Worm (Caenorhabditis elegans) whole organism, young adult: Measurements from ENCODE around the gene F19B6.1.

Experiments
- B0261.1 ChIP-seq: sonication (generic microtip); optimal IDR thresholded peaks from 2 replicates; lab custom pipeline; 2016; ENCODE audit warnings: mild to moderate bottlenecking, missing genetic modification characterization, moderate library complexity, missing compliant biosample characterization
- C06A6.2 ChIP-seq: fragments of 200-800 bp; sonication (Bioruptor generic); conservative IDR thresholded peaks from 2 replicates; pipeline ENCODE4 v1.3.6; 2022; ENCODE audit warnings: missing genetic modification characterization, missing compliant biosample characterization
- D2030.7 ChIP-seq: fragments of 200-800 bp; sonication (Bioruptor generic); IDR thresholded peaks from 2 replicates; pipeline ENCODE4 v1.3.6; 2022; ENCODE audit warnings: missing genetic modification reagents, missing genetic modification characterization, missing compliant biosample characterization
- F23B12.7 ChIP-seq: sonication (generic microtip); optimal IDR thresholded peaks from 2 replicates; lab custom pipeline; 2017; ENCODE audit warnings: missing genetic modification characterization, mild to moderate bottlenecking, missing compliant biosample characterization, antibody characterized with exemption, moderate library complexity; ENCODE audit not compliant: insufficient read depth
- F49E8.2 ChIP-seq: sonication (generic microtip); optimal IDR thresholded peaks from 3 replicates; lab custom pipeline; 2017; ENCODE audit warnings: missing genetic modification characterization, mild to moderate bottlenecking, missing compliant biosample characterization, antibody characterized with exemption, moderate library complexity; ENCODE audit not compliant: insufficient read depth
- F52B5.7 ChIP-seq: sonication (generic microtip); optimal IDR thresholded peaks from 2 replicates; lab custom pipeline; 2016; ENCODE audit warnings: mild to moderate bottlenecking, missing genetic modification characterization, missing compliant biosample characterization
- F55B11.4 ChIP-seq: sonication (generic microtip); optimal IDR thresholded peaks from 2 replicates; lab custom pipeline; 2016; ENCODE audit warnings: missing compliant biosample characterization, missing genetic modification characterization, borderline replicate concordance; ENCODE audit not compliant: insufficient read depth
- F57A8.1 ChIP-seq: fragments of 200-800 bp; sonication (Bioruptor generic); optimal IDR thresholded peaks from 2 replicates; lab custom pipeline; 2018; ENCODE audit warnings: mild to moderate bottlenecking, missing genetic modification characterization, moderate library complexity, missing compliant biosample characterization
- T26A5.8 ChIP-seq: sonication (generic microtip); optimal IDR thresholded peaks from 2 replicates; lab custom pipeline; 2016; ENCODE audit warnings: missing genetic modification characterization, missing compliant biosample characterization
- Y53F4B.3 ChIP-seq: fragments of 200-800 bp; sonication (Bioruptor generic); IDR thresholded peaks from 2 replicates; pipeline ENCODE4 v1.3.6; 2022; ENCODE audit warnings: missing genetic modification reagents, missing genetic modification characterization, missing compliant biosample characterization
- Y79H2A.3 ChIP-seq: fragments of 200-800 bp; sonication (Bioruptor generic); conservative IDR thresholded peaks from 2 replicates; pipeline ENCODE4 v1.3.6; 2022; ENCODE audit warnings: missing genetic modification reagents, missing genetic modification characterization, missing compliant biosample characterization
- aptf-3 ChIP-seq: fragments of 200-800 bp; sonication (Bioruptor generic); IDR thresholded peaks from 2 replicates; pipeline ENCODE4 v1.3.6; 2022; ENCODE audit warnings: missing genetic modification characterization, missing compliant biosample characterization
- athp-1 ChIP-seq: sonication (generic microtip); optimal IDR thresholded peaks from 2 replicates; lab custom pipeline; 2017; ENCODE audit warnings: mild to moderate bottlenecking, missing genetic modification characterization, missing compliant biosample characterization
- attf-6 ChIP-seq: fragments of 200-800 bp; sonication (Bioruptor generic); IDR thresholded peaks from 2 replicates; pipeline ENCODE4 v1.3.6; 2022; ENCODE audit warnings: missing genetic modification reagents, missing genetic modification characterization, missing compliant biosample characterization
- bed-1 ChIP-seq: fragments of 200-800 bp; sonication (Bioruptor generic); IDR thresholded peaks from 2 replicates; pipeline ENCODE4 v1.3.6; 2022; ENCODE audit warnings: missing genetic modification reagents, missing genetic modification characterization, missing compliant biosample characterization
- cebp-1 ChIP-seq, 2 experiments: fragments of 200-800 bp in 1 of 2; sonication (Bioruptor generic) in 1 of 2; sonication (generic microtip) in 1 of 2; IDR thresholded peaks in 1 of 2; optimal IDR thresholded peaks in 1 of 2; 2 replicates each; pipeline versions ENCODE4 v1.3.6 to Lab custom; 2017 to 2022; ENCODE audit warnings: missing compliant biosample characterization in 2 of 2, missing genetic modification characterization in 2 of 2, mild to moderate bottlenecking in 1 of 2, missing genetic modification reagents in 1 of 2, moderate library complexity in 1 of 2
- ceh-100 ChIP-seq: fragments of 200-800 bp; sonication (Bioruptor generic); IDR thresholded peaks from 2 replicates; pipeline ENCODE4 v1.3.6; 2022; ENCODE audit warnings: missing genetic modification reagents, missing genetic modification characterization, missing compliant biosample characterization
- ceh-40 ChIP-seq: fragments of 200-800 bp; sonication (Bioruptor generic); IDR thresholded peaks from 2 replicates; pipeline ENCODE4 v1.3.6; 2022; ENCODE audit warnings: missing genetic modification characterization, missing compliant biosample characterization
- ceh-79 ChIP-seq: sonication (generic microtip); optimal IDR thresholded peaks from 2 replicates; lab custom pipeline; 2017; ENCODE audit warnings: mild to moderate bottlenecking, missing genetic modification characterization, missing compliant biosample characterization
- dox-1 ChIP-seq: fragments of 200-800 bp; sonication (Bioruptor generic); IDR thresholded peaks from 2 replicates; pipeline ENCODE4 v1.3.6; 2022; ENCODE audit warnings: missing genetic modification reagents, missing genetic modification characterization, missing compliant biosample characterization
- efl-1 ChIP-seq: fragments of 150-350 bp; optimal IDR thresholded peaks from 2 replicates; lab custom pipeline; 2014; ENCODE audit warnings: missing biosample characterization, missing genetic modification reagents, missing genetic modification characterization
- egl-18 ChIP-seq: fragments of 200-800 bp; sonication (Bioruptor generic); IDR thresholded peaks from 2 replicates; pipeline ENCODE4 v1.3.6; 2022; ENCODE audit warnings: missing genetic modification reagents, missing genetic modification characterization, missing compliant biosample characterization
- ekl-4 ChIP-seq: fragments of 200-800 bp; sonication (Bioruptor generic); IDR thresholded peaks from 2 replicates; pipeline ENCODE4 v1.3.6; 2022; ENCODE audit warnings: missing genetic modification reagents, missing genetic modification characterization, missing compliant biosample characterization
- ets-4 ChIP-seq: fragments of 200-800 bp; sonication (Bioruptor generic); optimal IDR thresholded peaks from 2 replicates; lab custom pipeline; 2018; ENCODE audit warnings: mild to moderate bottlenecking, missing genetic modification characterization, missing compliant biosample characterization
- fkh-3 ChIP-seq: sonication (generic microtip); optimal IDR thresholded peaks from 2 replicates; lab custom pipeline; 2016; ENCODE audit warnings: mild to moderate bottlenecking, missing genetic modification characterization, missing compliant biosample characterization
- him-1 ChIP-seq: sonication (generic microtip); optimal IDR thresholded peaks from 2 replicates; lab custom pipeline; 2016; ENCODE audit warnings: missing genotype, missing genetic modification reagents, missing genetic modification characterization, missing compliant biosample characterization
- hmg-1.2 ChIP-seq: fragments of 200-800 bp; sonication (Bioruptor generic); IDR thresholded peaks from 2 replicates; pipeline ENCODE4 v1.3.6; 2022; ENCODE audit warnings: missing genetic modification reagents, missing genetic modification characterization, missing compliant biosample characterization
- hrde-1 ChIP-seq: sonication (generic microtip); optimal IDR thresholded peaks from 2 replicates; lab custom pipeline; 2016; ENCODE audit warnings: missing genetic modification characterization, mild to moderate bottlenecking, missing compliant biosample characterization, moderate library complexity, missing genotype, missing genetic modification reagents, borderline replicate concordance
- lag-1 ChIP-seq: fragments of 200-800 bp; sonication (Bioruptor generic); IDR thresholded peaks from 2 replicates; pipeline ENCODE4 v1.3.6; 2022; ENCODE audit warnings: missing genetic modification reagents, missing genetic modification characterization, missing compliant biosample characterization
- lin-35 ChIP-seq, 3 experiments: fragments of 150-350 bp in 2 of 3; sonication (generic microtip) in 1 of 3; optimal IDR thresholded peaks; 2 replicates each; lab custom pipeline; 2014 to 2018; ENCODE audit warnings: missing biosample characterization in 3 of 3, missing genetic modification characterization in 3 of 3, missing genetic modification reagents in 3 of 3
- lin-54 ChIP-seq: fragments of 200-800 bp; sonication (Bioruptor generic); optimal IDR thresholded peaks from 2 replicates; lab custom pipeline; 2018; ENCODE audit warnings: mild to moderate bottlenecking, missing genetic modification characterization, missing compliant biosample characterization
- lir-1 ChIP-seq: fragments of 200-800 bp; sonication (Bioruptor generic); conservative IDR thresholded peaks from 2 replicates; pipeline ENCODE4 v1.3.6; 2022; ENCODE audit warnings: missing genetic modification reagents, missing genetic modification characterization, missing compliant biosample characterization
- madf-10 ChIP-seq: sonication (generic microtip); optimal IDR thresholded peaks from 2 replicates; lab custom pipeline; 2016; ENCODE audit warnings: mild to moderate bottlenecking, missing genetic modification characterization, missing compliant biosample characterization
- madf-3 ChIP-seq: fragments of 200-800 bp; sonication (Bioruptor generic); IDR thresholded peaks from 2 replicates; pipeline ENCODE4 v1.3.6; 2022; ENCODE audit warnings: missing genetic modification reagents, missing genetic modification characterization, missing compliant biosample characterization
- madf-6 ChIP-seq: fragments of 200-800 bp; sonication (Bioruptor generic); IDR thresholded peaks from 2 replicates; pipeline ENCODE4 v1.3.6; 2022; ENCODE audit warnings: missing genetic modification reagents, missing genetic modification characterization, missing compliant biosample characterization
- madf-8 ChIP-seq: fragments of 200-800 bp; sonication (Bioruptor generic); conservative IDR thresholded peaks from 2 replicates; pipeline ENCODE4 v1.3.6; 2022; ENCODE audit warnings: missing genetic modification reagents, missing genetic modification characterization, missing compliant biosample characterization
- mel-28 ChIP-seq: sonication (generic microtip); optimal IDR thresholded peaks from 2 replicates; lab custom pipeline; 2016; ENCODE audit warnings: borderline replicate concordance, mild to moderate bottlenecking, missing genetic modification characterization, missing compliant biosample characterization
- nfya-2 ChIP-seq: fragments of 200-800 bp; sonication (Bioruptor generic); IDR thresholded peaks from 2 replicates; pipeline ENCODE4 v1.3.6; 2022; ENCODE audit warnings: missing genetic modification reagents, missing genetic modification characterization, missing compliant biosample characterization
- nhr-120 ChIP-seq: fragments of 200-800 bp; sonication (Bioruptor generic); IDR thresholded peaks from 2 replicates; pipeline ENCODE4 v1.3.6; 2022; ENCODE audit warnings: missing genetic modification characterization, missing compliant biosample characterization
- nhr-27 ChIP-seq: fragments of 200-800 bp; sonication (Bioruptor generic); optimal IDR thresholded peaks from 2 replicates; lab custom pipeline; 2018; ENCODE audit warnings: mild to moderate bottlenecking, missing genetic modification characterization, moderate library complexity, missing compliant biosample characterization
- pbrm-1 ChIP-seq: fragments of 200-800 bp; sonication (Bioruptor generic); IDR thresholded peaks from 2 replicates; pipeline ENCODE4 v1.3.6; 2022; ENCODE audit warnings: missing genetic modification reagents, missing genetic modification characterization, missing compliant biosample characterization
- rcor-1 ChIP-seq: fragments of 200-800 bp; sonication (Bioruptor generic); IDR thresholded peaks from 2 replicates; pipeline ENCODE4 v1.3.6; 2022; ENCODE audit warnings: missing genetic modification reagents, missing genetic modification characterization, missing compliant biosample characterization
- sdz-38 ChIP-seq: sonication (generic microtip); optimal IDR thresholded peaks from 2 replicates; lab custom pipeline; 2016; ENCODE audit warnings: missing genotype, missing genetic modification characterization, missing compliant biosample characterization
- sea-2 ChIP-seq: fragments of 200-800 bp; sonication (Bioruptor generic); IDR thresholded peaks from 2 replicates; pipeline ENCODE4 v1.3.6; 2022; ENCODE audit warnings: missing genetic modification characterization, missing compliant biosample characterization
- snpc-1.3 ChIP-seq: sonication (generic microtip); optimal IDR thresholded peaks from 2 replicates; lab custom pipeline; 2017; ENCODE audit warnings: missing genetic modification characterization, mild to moderate bottlenecking, missing compliant biosample characterization, antibody characterized with exemption, moderate library complexity, missing genotype, missing genetic modification reagents; ENCODE audit not compliant: insufficient read depth
- somi-1 ChIP-seq: fragments of 200-800 bp; sonication (Bioruptor generic); optimal IDR thresholded peaks from 2 replicates; lab custom pipeline; 2018; ENCODE audit warnings: mild to moderate bottlenecking, missing genetic modification characterization, missing compliant biosample characterization
- zfh-2 ChIP-seq: fragments of 200-800 bp; sonication (Bioruptor generic); conservative IDR thresholded peaks from 2 replicates; pipeline ENCODE4 v1.3.6; 2022; ENCODE audit warnings: missing genetic modification reagents, missing genetic modification characterization, missing compliant biosample characterization
- ztf-3 ChIP-seq: fragments of 200-800 bp; sonication (Bioruptor generic); optimal IDR thresholded peaks from 2 replicates; lab custom pipeline; 2018; ENCODE audit warnings: mild to moderate bottlenecking, missing genetic modification characterization, missing compliant biosample characterization

Gene F19B6.1

ce11 chrIV:12371879-12372278 is 36.0 kb upstream of the F19B6.1 start, which contains the start of gene wdr-46 (continued):
- TF ChIP-seq fkh-3 (tag; lab: Kevin White, UChicago), result no peak
- TF ChIP-seq ceh-40 (GFP tag; lab: Robert Waterston, UW), result no peak
- TF ChIP-seq D2030.7 (GFP tag; lab: Robert Waterston, UW), result 0 out of 2 replicates have a peak, but pooled peaks have one; percentile 26
- TF ChIP-seq him-1 (tag; lab: Kevin White, UChicago), result peak; percentile 60
- peak; percentile 75 for TF ChIP-seq ekl-4 (GFP tag; lab: Robert Waterston, UW)
- TF ChIP-seq lag-1 (GFP tag; lab: Robert Waterston, UW), result no peak
- no peak for TF ChIP-seq nhr-27 (tag; lab: Kevin White, UChicago)
- no peak for TF ChIP-seq aptf-3 (GFP tag; lab: Robert Waterston, UW)
- TF ChIP-seq pbrm-1 (GFP tag; lab: Robert Waterston, UW), result peak; percentile 60
- TF ChIP-seq cebp-1 (GFP tag; IDR thresholded peaks at IDR 0.05; lab: Robert Waterston, UW), result no peak
- TF ChIP-seq cebp-1 (tag; optimal IDR thresholded peaks at IDR 0.05; lab: Kevin White, UChicago), result no peak
- TF ChIP-seq mel-28 (tag; lab: Kevin White, UChicago), result no peak
- no peak for TF ChIP-seq T26A5.8 (tag; lab: Kevin White, UChicago)
- peak; percentile 30; the same call in 1 of the 2 replicates for TF ChIP-seq madf-8 (GFP tag; lab: Robert Waterston, UW)
- peak; percentile 84 for TF ChIP-seq efl-1
- 0 out of 2 replicates have a peak, but pooled peaks have one; percentile 35 for TF ChIP-seq madf-3 (GFP tag; lab: Robert Waterston, UW)
- no peak for TF ChIP-seq nhr-120 (GFP tag; lab: Robert Waterston, UW)
- TF ChIP-seq ets-4 (GFP tag; lab: Kevin White, UChicago), result no peak
- no peak for TF ChIP-seq rcor-1 (GFP tag; lab: Robert Waterston, UW)
- peak; percentile 97 for TF ChIP-seq lin-54 (GFP tag; lab: Kevin White, UChicago)
- TF ChIP-seq hrde-1 (tag; lab: Kevin White, UChicago), result no peak
- TF ChIP-seq lir-1 (GFP tag; lab: Robert Waterston, UW), result no peak
- peak; percentile 17; the same call in 1 of the 2 replicates for TF ChIP-seq ceh-100
- TF ChIP-seq F52B5.7 (tag; lab: Kevin White, UChicago), result no peak
- TF ChIP-seq Y53F4B.3 (GFP tag; lab: Robert Waterston, UW), result no peak
- 0 out of 2 replicates have a peak, but pooled peaks have one; percentile 29 for TF ChIP-seq C06A6.2
- no peak for TF ChIP-seq snpc-1.3 (tag; lab: Kevin White, UChicago)
- peak; percentile 49 for TF ChIP-seq F49E8.2 (tag; lab: Kevin White, UChicago)
- no peak for TF ChIP-seq F57A8.1 (GFP tag; lab: Kevin White, UChicago)
- peak; percentile 61; the same call in 1 of the 2 replicates for TF ChIP-seq attf-6 (GFP tag; lab: Robert Waterston, UW)
- TF ChIP-seq lin-35 (GFP tag; optimal IDR thresholded peaks at IDR 0.05; lab: Kevin White, UChicago), result peak; percentile 65 to 95 (median 79)
- no peak for TF ChIP-seq B0261.1
- TF ChIP-seq madf-6 (GFP tag; lab: Robert Waterston, UW), result peak; percentile 81
- no peak for TF ChIP-seq bed-1
- TF ChIP-seq Y79H2A.3 (GFP tag; lab: Robert Waterston, UW), result no peak
- TF ChIP-seq hmg-1.2 (GFP tag; lab: Robert Waterston, UW), result peak; percentile 45
- no peak for TF ChIP-seq somi-1 (GFP tag; lab: Kevin White, UChicago)
- TF ChIP-seq egl-18 (GFP tag; lab: Robert Waterston, UW), result no peak
- no peak for TF ChIP-seq F55B11.4 (tag; lab: Kevin White, UChicago)
- no peak for TF ChIP-seq sdz-38 (tag; lab: Kevin White, UChicago)
- TF ChIP-seq sea-2, result no peak
- TF ChIP-seq madf-10 (tag; lab: Kevin White, UChicago), result peak; percentile 31
- no peak for TF ChIP-seq nfya-2 (GFP tag; lab: Robert Waterston, UW)
- TF ChIP-seq ceh-79 (tag; lab: Kevin White, UChicago), result no peak
- TF ChIP-seq athp-1 (tag; lab: Kevin White, UChicago), result no peak
- peak; percentile 18; the same call in 1 of the 2 replicates for TF ChIP-seq dox-1 (GFP tag; lab: Robert Waterston, UW)
- TF ChIP-seq ztf-3 (GFP tag; lab: Kevin White, UChicago), result no peak
- TF ChIP-seq zfh-2 (GFP tag; lab: Robert Waterston, UW), result no peak
- peak; percentile 34 for TF ChIP-seq F23B12.7 (tag; lab: Kevin White, UChicago)
